Worm (Caenorhabditis elegans): ENCODE measurements around the gene F16B12.1.

ce11 chrX:14118762-14119161 lies 33.5 kb downstream of the F16B12.1 start:
- TF ChIP-seq pha-4 (tag; optimal IDR thresholded peaks at IDR 0.05) (no peak), nhr-237 (tag; optimal IDR thresholded peaks at IDR 0.05) (no peak), lin-32 (GFP tag; optimal IDR thresholded peaks at IDR 0.05) (no peak), M03D4.4 (tag; optimal IDR thresholded peaks at IDR 0.05) (no peak), nhr-28 (tag; optimal IDR thresholded peaks at IDR 0.05) (no peak), nhr-76 (tag; optimal IDR thresholded peaks at IDR 0.05) (no peak), flh-1 (GFP tag; optimal IDR thresholded peaks at IDR 0.05) (no peak), ces-1 (GFP tag; optimal IDR thresholded peaks at IDR 0.05) (no peak), drap-1 (GFP tag; optimal IDR thresholded peaks at IDR 0.05) (no peak), unc-62 (GFP tag; optimal IDR thresholded peaks at IDR 0.05) (no peak)
